Worm (Caenorhabditis elegans) whole organism, L2 larva: Measurements from ENCODE around the gene T27A10.5.

Source experiments
- F13H6.1 ChIP-seq: sonication (generic microtip); optimal IDR thresholded peaks from 2 replicates; lab custom pipeline; 2016; ENCODE audit warnings: missing genetic modification characterization, missing compliant biosample characterization
- ZK546.5 ChIP-seq: sonication (generic microtip); optimal IDR thresholded peaks from 2 replicates; lab custom pipeline; 2017; ENCODE audit warnings: missing biosample characterization, missing genetic modification characterization
- aly-2 ChIP-seq: fragments of 150-350 bp; optimal IDR thresholded peaks from 2 replicates; lab custom pipeline; 2014; ENCODE audit warnings: missing biosample characterization, missing genetic modification characterization
- ama-1 ChIP-seq: fragments of 150-350 bp; optimal IDR thresholded peaks from 2 replicates; lab custom pipeline; 2018; ENCODE audit warnings: inconsistent platforms
- blmp-1 ChIP-seq: sonication (generic microtip); optimal IDR thresholded peaks from 2 replicates; lab custom pipeline; 2017; ENCODE audit warnings: missing genetic modification characterization, mild to moderate bottlenecking, missing compliant biosample characterization, antibody characterized with exemption, moderate library complexity; ENCODE audit not compliant: insufficient read depth
- ceh-16 ChIP-seq: fragments of 150-350 bp; optimal IDR thresholded peaks from 2 replicates; lab custom pipeline; 2014; ENCODE audit warnings: missing biosample characterization, missing genetic modification characterization
- crh-2 ChIP-seq: sonication (generic microtip); optimal IDR thresholded peaks from 2 replicates; lab custom pipeline; 2017; ENCODE audit warnings: missing biosample characterization, missing genetic modification characterization
- dmd-4 ChIP-seq: sonication (generic microtip); optimal IDR thresholded peaks from 2 replicates; lab custom pipeline; 2017; ENCODE audit warnings: missing biosample characterization, missing genetic modification characterization
- egl-27 ChIP-seq: sonication (generic microtip); optimal IDR thresholded peaks from 3 replicates; lab custom pipeline; 2017; ENCODE audit warnings: missing biosample characterization, missing genetic modification reagents, missing genetic modification characterization
- elt-3 ChIP-seq: sonication (generic microtip); optimal IDR thresholded peaks from 2 replicates; lab custom pipeline; 2017; ENCODE audit warnings: missing biosample characterization, missing genetic modification characterization
- fos-1 ChIP-seq: fragments of 150-350 bp; optimal IDR thresholded peaks from 2 replicates; lab custom pipeline; 2014; ENCODE audit warnings: missing biosample characterization, missing genetic modification characterization
- gmeb-1 ChIP-seq: fragments of 150-350 bp; optimal IDR thresholded peaks from 2 replicates; lab custom pipeline; 2014; ENCODE audit warnings: missing biosample characterization, missing genetic modification characterization
- lin-11 ChIP-seq: fragments of 150-350 bp; sonication (generic microtip); optimal IDR thresholded peaks from 2 replicates; lab custom pipeline; 2014; ENCODE audit warnings: missing biosample characterization, missing genetic modification characterization, inconsistent platforms, mixed read lengths
- lin-39 ChIP-seq: fragments of 150-350 bp; optimal IDR thresholded peaks from 2 replicates; lab custom pipeline; 2014; ENCODE audit warnings: missing biosample characterization, missing genetic modification reagents, missing genetic modification characterization
- lsy-2 ChIP-seq, 2 experiments: fragments of 150-350 bp in 1 of 2; sonication (generic microtip) in 1 of 2; optimal IDR thresholded peaks; 2 replicates each; lab custom pipeline; 2014 to 2017; ENCODE audit warnings: missing biosample characterization in 2 of 2, missing genetic modification characterization in 2 of 2
- mdl-1 ChIP-seq, 2 experiments: fragments of 150-350 bp in 1 of 2; sonication (generic microtip) in 1 of 2; optimal IDR thresholded peaks; 2 replicates each; lab custom pipeline; 2017; ENCODE audit warnings: missing biosample characterization in 2 of 2, missing genetic modification characterization in 2 of 2
- nhr-10 ChIP-seq: sonication (generic microtip); optimal IDR thresholded peaks from 2 replicates; lab custom pipeline; 2017; ENCODE audit warnings: missing biosample characterization, missing genetic modification characterization
- nhr-11 ChIP-seq: fragments of 150-350 bp; optimal IDR thresholded peaks from 2 replicates; lab custom pipeline; 2014; ENCODE audit warnings: missing biosample characterization, missing genetic modification characterization
- nhr-12 ChIP-seq: fragments of 150-350 bp; optimal IDR thresholded peaks from 2 replicates; lab custom pipeline; 2014; ENCODE audit warnings: missing biosample characterization, missing genetic modification characterization
- nhr-129 ChIP-seq: fragments of 150-350 bp; optimal IDR thresholded peaks from 2 replicates; lab custom pipeline; 2014; ENCODE audit warnings: missing biosample characterization, missing genetic modification characterization
- nhr-21 ChIP-seq: fragments of 150-350 bp; optimal IDR thresholded peaks from 2 replicates; lab custom pipeline; 2014; ENCODE audit warnings: missing biosample characterization, missing genetic modification characterization
- nhr-23 ChIP-seq: fragments of 150-350 bp; optimal IDR thresholded peaks from 2 replicates; lab custom pipeline; 2014; ENCODE audit warnings: missing biosample characterization, missing genetic modification reagents, missing genetic modification characterization
- nhr-237 ChIP-seq: fragments of 150-350 bp; optimal IDR thresholded peaks from 2 replicates; lab custom pipeline; 2014; ENCODE audit warnings: missing biosample characterization, missing genetic modification characterization
- nhr-25 ChIP-seq: fragments of 150-350 bp; sonication (generic microtip); optimal IDR thresholded peaks from 3 replicates; lab custom pipeline; 2014; ENCODE audit warnings: missing biosample characterization, missing genetic modification characterization
- nhr-6 ChIP-seq: fragments of 150-350 bp; optimal IDR thresholded peaks from 2 replicates; lab custom pipeline; 2014; ENCODE audit warnings: missing biosample characterization, missing genetic modification characterization
- sem-4 ChIP-seq: fragments of 150-350 bp; optimal IDR thresholded peaks from 2 replicates; lab custom pipeline; 2014; ENCODE audit warnings: missing biosample characterization, missing genetic modification reagents, missing genetic modification characterization
- skn-1 ChIP-seq: sonication (generic microtip); optimal IDR thresholded peaks from 2 replicates; lab custom pipeline; 2017; ENCODE audit warnings: missing biosample characterization, missing genetic modification characterization
- sma-3 ChIP-seq: sonication (generic microtip); optimal IDR thresholded peaks from 2 replicates; lab custom pipeline; 2016; ENCODE audit warnings: missing genetic modification reagents, missing genetic modification characterization, missing compliant biosample characterization
- sma-9 ChIP-seq, 2 experiments: fragments of 150-350 bp in 1 of 2; sonication (generic microtip) in 1 of 2; optimal IDR thresholded peaks; 2 replicates each; lab custom pipeline; 2014 to 2016; ENCODE audit warnings: missing genetic modification characterization in 2 of 2, mild to moderate bottlenecking in 1 of 2, missing biosample characterization in 1 of 2, missing compliant biosample characterization in 1 of 2, missing genetic modification reagents in 1 of 2, moderate library complexity in 1 of 2
- snpc-4 ChIP-seq: fragments of 150-350 bp; optimal IDR thresholded peaks from 2 replicates; lab custom pipeline; 2014; ENCODE audit warnings: missing biosample characterization, missing genetic modification characterization
- unc-39 ChIP-seq: fragments of 150-350 bp; optimal IDR thresholded peaks from 2 replicates; lab custom pipeline; 2014; ENCODE audit warnings: missing biosample characterization, missing genetic modification characterization
- unc-55 ChIP-seq: fragments of 150-350 bp; sonication (generic microtip); optimal IDR thresholded peaks from 3 replicates; lab custom pipeline; 2014; ENCODE audit warnings: missing biosample characterization, missing genetic modification reagents, missing genetic modification characterization
- ztf-1 ChIP-seq: fragments of 200-800 bp; sonication (Bioruptor generic); conservative IDR thresholded peaks from 2 replicates; pipeline ENCODE4 v1.3.6; 2022; ENCODE audit warnings: missing genetic modification characterization, missing compliant biosample characterization
- ztf-4 ChIP-seq: fragments of 150-350 bp; optimal IDR thresholded peaks from 2 replicates; lab custom pipeline; 2014; ENCODE audit warnings: missing biosample characterization, missing genetic modification characterization

Gene T27A10.5

DNA sequence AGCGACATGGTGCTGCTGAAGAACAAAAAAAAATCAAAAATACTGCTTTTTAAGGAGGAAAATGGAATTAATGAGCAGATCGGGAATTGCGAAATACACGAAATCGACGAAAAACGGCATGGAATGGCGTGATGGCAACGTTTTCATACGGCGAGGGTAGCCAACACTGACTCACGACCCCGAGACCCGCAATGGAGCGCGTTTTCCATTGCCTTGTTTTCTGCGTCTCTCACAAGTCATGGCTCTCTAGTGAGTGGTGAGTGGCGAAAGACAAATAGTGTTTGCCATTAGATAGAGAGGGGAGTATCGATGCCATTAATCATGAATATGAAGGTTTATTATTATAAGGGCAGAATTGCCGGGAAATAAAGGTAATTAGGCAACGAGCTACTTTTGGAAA, 32.3 kb upstream of the T27A10.5 start, which contains the start of gene C18B2.4 (continued):
- no peak for TF ChIP-seq nhr-25
- TF ChIP-seq crh-2 (tag; lab: Kevin White, UChicago) = peak; percentile 87
- no peak for TF ChIP-seq aly-2 (tag; lab: Kevin White, UChicago)
- TF ChIP-seq blmp-1 (tag; lab: Kevin White, UChicago) = no peak
- TF ChIP-seq ceh-16 (tag; lab: Kevin White, UChicago) = no peak
- TF ChIP-seq unc-55 (GFP tag; lab: Kevin White, UChicago) = peak; percentile 86
- peak; percentile 50 for TF ChIP-seq lin-11 (tag; lab: Kevin White, UChicago)
- peak; percentile 28 to 73 for TF ChIP-seq lsy-2 (tag; optimal IDR thresholded peaks at IDR 0.05; lab: Kevin White, UChicago)
- peak; percentile 86 for TF ChIP-seq nhr-129 (tag; lab: Kevin White, UChicago)
- TF ChIP-seq, all 48 proteins: peak for 22

DNA sequence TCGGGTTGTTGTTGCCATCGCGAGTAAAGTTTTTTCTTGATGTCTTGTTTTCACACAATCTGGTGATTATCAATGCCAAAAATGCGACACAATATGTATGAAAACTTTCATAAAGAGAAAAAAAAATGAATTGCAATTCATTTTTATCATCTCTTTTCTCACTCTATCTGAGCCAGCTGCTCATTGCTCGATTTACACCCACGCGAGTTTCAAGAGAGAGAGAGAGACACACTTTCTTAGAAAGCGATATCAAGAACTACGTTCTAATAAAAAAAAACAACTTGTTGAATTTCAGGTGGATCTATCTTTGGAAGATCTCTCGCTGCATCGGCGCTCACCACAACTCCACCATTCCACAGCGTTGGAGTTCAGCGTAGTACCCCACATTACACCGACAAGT, 29.2 kb upstream of the T27A10.5 start:
- TF ChIP-seq unc-39 (tag; lab: Kevin White, UChicago) (no peak), nhr-12 (no peak), ZK546.5 (tag; lab: Kevin White, UChicago) (no peak), nhr-25 (no peak), nhr-23 (no peak), nhr-21 (tag; lab: Kevin White, UChicago) (no peak), skn-1 (tag; lab: Kevin White, UChicago) (no peak), egl-27 (tag; lab: Kevin White, UChicago) (no peak), nhr-237 (tag; lab: Kevin White, UChicago) (no peak), lin-39 (no peak), nhr-11 (tag; lab: Kevin White, UChicago) (no peak), ztf-1 (no peak)

DNA sequence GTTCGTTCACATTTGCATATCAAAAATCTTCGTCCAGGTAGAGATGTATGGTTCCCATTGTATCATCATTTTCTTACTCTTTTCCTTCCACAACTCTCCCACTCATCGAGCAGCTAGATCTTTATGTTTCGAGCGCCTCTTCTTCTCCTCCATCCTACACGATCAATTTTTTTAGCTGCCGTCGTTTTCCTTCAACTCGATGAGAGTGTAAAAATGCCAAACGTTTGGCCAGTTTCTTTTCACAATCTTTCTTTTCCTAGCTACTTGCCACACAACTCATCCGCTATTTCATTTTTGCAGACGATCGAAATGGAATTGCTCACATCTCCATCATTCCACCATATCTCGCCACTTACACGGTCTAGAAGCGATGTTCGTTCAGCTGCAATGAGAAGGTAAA, 28.1 kb upstream of the T27A10.5 start, which contains the start of gene C18B2.3:
C18B2.3 (plus strand) TSS at position 301 of the 400 bp plus-strand sequence.
- TF ChIP-seq lin-39 (no peak), snpc-4 (no peak), skn-1 (tag; lab: Kevin White, UChicago) (no peak), gmeb-1 (tag; lab: Kevin White, UChicago) (no peak), sma-9 (GFP tag; optimal IDR thresholded peaks at IDR 0.05; lab: Kevin White, UChicago) (no peak), sma-9 (tag; optimal IDR thresholded peaks at IDR 0.05; lab: Kevin White, UChicago) (no peak), lin-11 (tag; lab: Kevin White, UChicago) (no peak), ztf-1 (no peak), nhr-25 (no peak), sem-4 (tag; lab: Kevin White, UChicago) (no peak), dmd-4 (tag; lab: Kevin White, UChicago) (no peak), nhr-23 (no peak), ama-1 (lab: Kevin White, UChicago) (no peak), elt-3 (no peak), nhr-11 (tag; lab: Kevin White, UChicago) (no peak), F13H6.1 (tag; lab: Kevin White, UChicago) (no peak), mdl-1 (tag; optimal IDR thresholded peaks at IDR 0.05; lab: Kevin White, UChicago) (no peak), nhr-10 (tag; lab: Kevin White, UChicago) (no peak), sma-3 (GFP tag; lab: Kevin White, UChicago) (no peak)

DNA sequence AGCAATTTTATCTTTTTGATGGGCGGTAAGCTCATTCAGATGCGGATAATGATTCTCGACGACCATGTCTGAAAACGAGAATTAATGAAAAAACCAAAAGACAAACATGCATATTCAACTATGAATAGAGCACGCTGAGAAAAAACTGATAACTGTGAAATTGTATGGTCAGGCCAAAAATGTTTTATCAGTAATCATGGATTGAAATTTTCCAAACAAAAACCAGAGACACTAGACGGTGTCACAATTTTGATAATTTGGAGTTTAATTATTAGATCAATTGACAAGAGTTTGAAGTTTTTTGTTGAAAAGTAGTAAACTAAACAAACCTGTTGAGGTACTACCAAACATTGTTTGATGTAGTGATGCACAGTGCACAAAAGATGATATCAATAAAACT, 27.0 kb upstream of the T27A10.5 start, which contains the start of gene cgr-1:
cgr-1 (minus strand) TSS at position 68 of the 400 bp plus-strand sequence.
- TF ChIP-seq ZK546.5 (tag; lab: Kevin White, UChicago) = no peak
- no peak for TF ChIP-seq unc-55 (GFP tag; lab: Kevin White, UChicago)
- TF ChIP-seq sma-3 (GFP tag; lab: Kevin White, UChicago) = no peak
- peak; percentile 65 for TF ChIP-seq fos-1

DNA sequence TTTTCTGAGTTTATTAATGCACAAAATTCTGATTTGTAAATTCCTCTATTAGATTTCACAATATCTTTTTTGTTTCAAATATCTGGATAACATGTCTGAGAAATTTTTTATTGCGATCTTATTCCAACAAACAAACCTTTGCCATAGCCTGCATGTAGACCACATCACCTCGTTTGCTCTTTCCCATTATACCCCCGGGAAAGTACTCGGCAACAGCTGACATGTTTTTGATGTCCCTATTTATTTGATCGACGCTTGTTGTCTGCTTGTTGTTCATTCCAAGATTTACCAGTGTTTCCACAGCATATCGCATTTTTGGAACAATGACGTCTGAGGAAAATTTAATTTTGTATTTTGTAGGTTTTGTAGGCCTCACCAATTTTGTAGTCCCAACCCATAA, 26.5 kb upstream of the T27A10.5 start:
- TF ChIP-seq sem-4 (tag; lab: Kevin White, UChicago) (no peak), unc-55 (GFP tag; lab: Kevin White, UChicago) (no peak), ztf-4 (no peak), skn-1 (tag; lab: Kevin White, UChicago) (no peak), nhr-6 (tag; lab: Kevin White, UChicago) (no peak), nhr-12 (no peak), egl-27 (tag; lab: Kevin White, UChicago) (no peak), nhr-11 (tag; lab: Kevin White, UChicago) (no peak)
